Worm (Caenorhabditis elegans) whole organism, mixed stage, embryonic: ENCODE measurements around the gene tbb-6.

Experiments
- bed-3 ChIP-seq: fragments of 200-800 bp; sonication (Bioruptor generic); optimal IDR thresholded peaks from 3 replicates; lab custom pipeline; 2018; ENCODE audit warnings: mild to moderate bottlenecking, missing genetic modification characterization, moderate library complexity, missing compliant biosample characterization
- ceh-39 ChIP-seq: fragments of 150-350 bp; optimal IDR thresholded peaks from 2 replicates; lab custom pipeline; 2014; ENCODE audit warnings: missing biosample characterization, missing genetic modification characterization

- no peak for TF ChIP-seq ceh-39 (tag; lab: Kevin White, UChicago)
- no peak for TF ChIP-seq bed-3 (GFP tag; lab: Kevin White, UChicago)
Observed at ce11 chrV:12245777-12246452, 15.4 kb upstream of the tbb-6 start.
